Fruit fly (Drosophila melanogaster) whole organism, prepupa: ENCODE data around the gene CG43153.
A peak's percentile ranks its signal among the peaks of the same experiment; 100 is the strongest.

Experiments used
- CG10631 ChIP-seq: fragments of 200-800 bp; sonication (Bioruptor generic); optimal IDR thresholded peaks from 2 replicates; lab custom pipeline; 2016; ENCODE audit warnings: missing biosample characterization, missing genetic modification characterization
- CG6163 ChIP-seq: fragments of 200-800 bp; sonication (Bioruptor generic); IDR thresholded peaks from 3 replicates; pipeline ENCODE4 v1.3.6; 2022; ENCODE audit warnings: missing biosample characterization, missing genetic modification characterization
- Eip78C ChIP-seq: fragments of 200-800 bp; sonication (Bioruptor generic); peaks from one replicate; lab custom pipeline; 2016; ENCODE audit warnings: missing biosample characterization, missing genetic modification characterization

- TF ChIP-seq Eip78C (no peak), CG6163 (GFP tag; lab: Robert Waterston, UW) (0 out of 3 replicates have a peak, but pooled peaks have one; percentile 19), CG10631 (GFP tag; lab: Kevin White, UChicago) (no peak)
These were observed 21.9 kb downstream of the CG43153 start for dm6 chr2L:11500649-11501048.
